Fruit fly (Drosophila melanogaster) whole organism, pupa: ENCODE data around the gene CG1463.

Experiments used
- CG10348 ChIP-seq: fragments of 200-800 bp; sonication (Bioruptor generic); IDR thresholded peaks from 2 replicates; pipeline ENCODE4 v1.3.6; 2022; ENCODE audit warnings: missing biosample characterization, missing genetic modification characterization
- CG12605 ChIP-seq: fragments of 200-800 bp; sonication (Bioruptor generic); IDR thresholded peaks from 2 replicates; pipeline ENCODE4 v1.3.6; 2022; ENCODE audit warnings: missing biosample characterization, missing genetic modification characterization
- CG13204 ChIP-seq: fragments of 200-800 bp; sonication (Bioruptor generic); optimal IDR thresholded peaks from 2 replicates; lab custom pipeline; 2018; ENCODE audit warnings: missing biosample characterization, mild to moderate bottlenecking, missing genetic modification characterization, moderate library complexity
- CG14655 ChIP-seq: fragments of 200-800 bp; sonication (Bioruptor generic); optimal IDR thresholded peaks from 3 replicates; lab custom pipeline; 2017; ENCODE audit warnings: mild to moderate bottlenecking, missing biosample characterization, missing genetic modification reagents, missing genetic modification characterization
- CG15710 ChIP-seq: fragments of 200-800 bp; sonication (Bioruptor generic); optimal IDR thresholded peaks from 2 replicates; lab custom pipeline; 2018; ENCODE audit warnings: missing biosample characterization, mild to moderate bottlenecking, missing genetic modification characterization, moderate library complexity
- CG17806 ChIP-seq: fragments of 200-800 bp; sonication (Bioruptor generic); optimal IDR thresholded peaks from 2 replicates; lab custom pipeline; 2018; ENCODE audit warnings: missing biosample characterization, mild to moderate bottlenecking, missing genetic modification characterization, moderate library complexity
- CG32121 ChIP-seq: fragments of 200-800 bp; sonication (Bioruptor generic); IDR thresholded peaks from 2 replicates; pipeline ENCODE4 v1.3.6; 2022; ENCODE audit warnings: missing biosample characterization, missing genetic modification characterization
- CG34367 ChIP-seq: fragments of 200-800 bp; sonication (Bioruptor generic); optimal IDR thresholded peaks from 2 replicates; lab custom pipeline; 2018; ENCODE audit warnings: missing biosample characterization, mild to moderate bottlenecking, missing genetic modification characterization
- CG4496 ChIP-seq: fragments of 200-800 bp; sonication (Bioruptor generic); IDR thresholded peaks from 3 replicates; pipeline ENCODE4 v1.3.6; 2022; ENCODE audit warnings: missing biosample characterization, missing genetic modification characterization
- CG8159 ChIP-seq: fragments of 200-800 bp; sonication (Bioruptor generic); optimal IDR thresholded peaks from 3 replicates; lab custom pipeline; 2018; ENCODE audit warnings: missing biosample characterization, mild to moderate bottlenecking, missing genetic modification characterization, moderate library complexity
- CG8301 ChIP-seq: fragments of 200-800 bp; sonication (Bioruptor generic); optimal IDR thresholded peaks from 2 replicates; lab custom pipeline; 2018; ENCODE audit warnings: missing biosample characterization, mild to moderate bottlenecking, missing genetic modification characterization
- CG9948 ChIP-seq: fragments of 200-800 bp; sonication (Bioruptor generic); optimal IDR thresholded peaks from 2 replicates; lab custom pipeline; 2018; ENCODE audit warnings: missing biosample characterization, mild to moderate bottlenecking, missing genetic modification characterization, moderate library complexity
- D1 ChIP-seq: fragments of 200-800 bp; sonication (Bioruptor generic); optimal IDR thresholded peaks from 2 replicates; lab custom pipeline; 2018; ENCODE audit warnings: missing biosample characterization, mild to moderate bottlenecking, missing genetic modification characterization, moderate library complexity
- EcR ChIP-seq: fragments of 200-800 bp; sonication (Bioruptor generic); optimal IDR thresholded peaks from 3 replicates; lab custom pipeline; 2019; ENCODE audit warnings: missing biosample characterization, missing genetic modification characterization, mild to moderate bottlenecking, moderate library complexity, missing genetic modification reagents
- Ets98B ChIP-seq: fragments of 200-800 bp; sonication (Bioruptor generic); IDR thresholded peaks from 2 replicates; pipeline ENCODE4 v1.3.6; 2022; ENCODE audit warnings: missing biosample characterization, missing genetic modification characterization
- Pif1A ChIP-seq: fragments of 200-800 bp; sonication (Bioruptor generic); optimal IDR thresholded peaks from 3 replicates; lab custom pipeline; 2016; ENCODE audit warnings: missing biosample characterization, missing genetic modification characterization
- Pif1B ChIP-seq: fragments of 200-800 bp; sonication (Bioruptor generic); optimal IDR thresholded peaks from 3 replicates; lab custom pipeline; 2016; ENCODE audit warnings: missing biosample characterization, missing genetic modification characterization
- Snoo ChIP-seq: fragments of 200-800 bp; sonication (Bioruptor generic); optimal IDR thresholded peaks from 3 replicates; lab custom pipeline; 2017; ENCODE audit warnings: missing biosample characterization, mild to moderate bottlenecking, missing genetic modification characterization, inconsistent platforms
- fd96Ca ChIP-seq: fragments of 200-800 bp; sonication (Bioruptor generic); IDR thresholded peaks from 3 replicates; pipeline ENCODE4 v1.3.6; 2022; ENCODE audit warnings: missing biosample characterization, missing genetic modification characterization
- gl ChIP-seq: fragments of 200-800 bp; sonication (Bioruptor generic); optimal IDR thresholded peaks from 2 replicates; lab custom pipeline; 2018; ENCODE audit warnings: missing biosample characterization, mild to moderate bottlenecking, missing genetic modification characterization
- rn ChIP-seq: fragments of 200-800 bp; sonication (Bioruptor generic); IDR thresholded peaks from 2 replicates; pipeline ENCODE4 v1.3.6; 2022; ENCODE audit warnings: missing biosample characterization, missing genetic modification characterization

CG1463 gene

dm6 chrX:12595610-12596336, 15.7 kb downstream of the CG1463 start, which contains the start of the genes CG1824 and Sec16:
Gene CG1824 (minus strand): TSS chrX:12595624.
Gene Sec16 (plus strand): TSS chrX:12596047.
- TF ChIP-seq Snoo, result peak; percentile 11
- TF ChIP-seq gl (tag; lab: Kevin White, UChicago), result no peak
- TF ChIP-seq rn, result no peak
- TF ChIP-seq CG32121 (GFP tag; lab: Robert Waterston, UW), result no peak
- TF ChIP-seq Ets98B (GFP tag; lab: Robert Waterston, UW), result no peak
- TF ChIP-seq CG12605 (GFP tag; lab: Robert Waterston, UW), result no peak
- TF ChIP-seq Pif1B (GFP tag; lab: Kevin White, UChicago), result no peak
- no peak for TF ChIP-seq D1 (tag; lab: Kevin White, UChicago)
- TF ChIP-seq CG34367 (tag; lab: Kevin White, UChicago), result no peak
- peak; percentile 11 for TF ChIP-seq CG9948 (tag; lab: Kevin White, UChicago)
- TF ChIP-seq EcR (GFP tag; lab: Kevin White, UChicago), result no peak
- no peak for TF ChIP-seq CG10348
- peak; percentile 29 for TF ChIP-seq CG15710 (tag; lab: Kevin White, UChicago)
- no peak; the same call in 2 of the 3 replicates for TF ChIP-seq CG4496 (GFP tag; lab: Robert Waterston, UW)
- no peak for TF ChIP-seq CG13204
- no peak for TF ChIP-seq CG8301
- TF ChIP-seq CG8159 (tag; lab: Kevin White, UChicago), result peak; percentile 29
- no peak for TF ChIP-seq fd96Ca
- TF ChIP-seq CG14655 (GFP tag; lab: Kevin White, UChicago), result no peak
- no peak for TF ChIP-seq Pif1A (GFP tag; lab: Kevin White, UChicago)
- TF ChIP-seq CG17806 (tag; lab: Kevin White, UChicago), result no peak
- TF ChIP-seq, all 21 proteins: peak for 4

dm6 chrX:12595100-12595609, 16.3 kb downstream of the CG1463 start:
- TF ChIP-seq Pif1B (GFP tag; lab: Kevin White, UChicago) (no peak), EcR (GFP tag; lab: Kevin White, UChicago) (no peak), Snoo (no peak), CG10348 (no peak), CG9948 (tag; lab: Kevin White, UChicago) (no peak), CG14655 (GFP tag; lab: Kevin White, UChicago) (no peak), CG8301 (no peak), CG8159 (tag; lab: Kevin White, UChicago) (no peak), CG13204 (no peak), gl (tag; lab: Kevin White, UChicago) (no peak), fd96Ca (no peak), CG34367 (tag; lab: Kevin White, UChicago) (no peak), CG32121 (GFP tag; lab: Robert Waterston, UW) (no peak), CG17806 (tag; lab: Kevin White, UChicago) (no peak), rn (no peak), CG4496 (GFP tag; lab: Robert Waterston, UW) (no peak), D1 (tag; lab: Kevin White, UChicago) (no peak)

- no peak for TF ChIP-seq Ets98B (GFP tag; lab: Robert Waterston, UW)
- TF ChIP-seq CG34367 (tag; lab: Kevin White, UChicago), result peak; percentile 12
- TF ChIP-seq, all 21 proteins: peak for 1
These were observed 19.4 kb downstream of the CG1463 start, which contains the start of gene LIMK1 for dm6 chrX:12592121-12592466. Gene LIMK1 (minus strand): TSS chrX:12592193.

dm6 chrX:12591223-12592120, 20.0 kb downstream of the CG1463 start:
- TF ChIP-seq CG10348 (no peak), CG8159 (tag; lab: Kevin White, UChicago) (peak; percentile 72), CG9948 (tag; lab: Kevin White, UChicago) (peak; percentile 68), CG32121 (GFP tag; lab: Robert Waterston, UW) (peak; percentile 56), rn (no peak), CG17806 (tag; lab: Kevin White, UChicago) (peak; percentile 39), CG34367 (tag; lab: Kevin White, UChicago) (peak; percentile 42), EcR (GFP tag; lab: Kevin White, UChicago) (peak; percentile 77), CG8301 (peak; percentile 73), Snoo (peak; percentile 66), CG4496 (GFP tag; lab: Robert Waterston, UW) (peak; percentile 16; the same call in 2 of the 3 replicates), gl (tag; lab: Kevin White, UChicago) (no peak), Ets98B (GFP tag; lab: Robert Waterston, UW) (no peak; the same call in 1 of the 2 replicates), fd96Ca (peak; percentile 61; the same call in 2 of the 3 replicates), Pif1A (GFP tag; lab: Kevin White, UChicago) (peak; percentile 73), CG13204 (peak; percentile 45), CG14655 (GFP tag; lab: Kevin White, UChicago) (peak; percentile 80), D1 (tag; lab: Kevin White, UChicago) (peak; percentile 20), CG12605 (GFP tag; lab: Robert Waterston, UW) (no peak), Pif1B (GFP tag; lab: Kevin White, UChicago) (peak; percentile 12), CG15710 (tag; lab: Kevin White, UChicago) (peak; percentile 66)
